Fruit fly (Drosophila melanogaster): ENCODE data around the gene CG11686.

DNA sequence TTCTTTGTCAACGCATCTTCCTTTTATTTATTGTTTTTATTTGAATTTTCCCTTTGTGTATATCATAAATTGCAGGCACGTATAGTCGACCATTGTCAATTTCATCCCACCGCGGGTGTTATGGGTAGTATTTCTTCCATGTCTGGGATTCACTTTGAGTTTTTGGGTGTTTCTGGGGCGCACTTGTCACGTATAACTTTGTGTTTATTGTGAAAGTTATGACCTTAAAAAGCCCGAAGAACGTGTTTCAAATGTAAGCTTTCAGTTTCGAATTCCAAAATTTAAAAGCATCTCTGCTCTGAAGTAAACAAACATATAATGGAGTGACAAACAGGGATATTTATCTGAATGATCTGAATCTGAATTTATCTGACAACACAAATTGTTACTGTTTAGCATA lies 46.4 kb downstream of the CG11686 start:
- TF ChIP-seq rn (GFP tag; IDR thresholded peaks at IDR 0.05) (no peak), CG9948 (tag; optimal IDR thresholded peaks at IDR 0.05) (no peak), D1 (tag; optimal IDR thresholded peaks at IDR 0.05) (no peak), EcR (GFP tag; optimal IDR thresholded peaks at IDR 0.05) (no peak), Pif1A (GFP tag; optimal IDR thresholded peaks at IDR 0.05) (no peak)

Data from whole organism, pupa.